Fruit fly (Drosophila melanogaster) whole organism: ENCODE results near the gene CG46509.
"Not testable (repeated sequence)": the region's sequence is repeated elsewhere in the genome, so short reads cannot be mapped to it uniquely, and the experiment has no call there.

Experiments
- Dll ChIP-seq: fragments of >200 bp; optimal IDR thresholded peaks from 2 replicates; lab custom pipeline; 2017
- EcR ChIP-seq, 2 experiments: fragments of >200 bp; optimal IDR thresholded peaks; 2 replicates each; lab custom pipeline; 2017; ENCODE audit warnings: missing biosample characterization in 2 of 2, missing genetic modification characterization in 2 of 2, missing genetic modification reagents in 2 of 2
- pan ChIP-seq: fragments of >200 bp; optimal IDR thresholded peaks from 2 replicates; lab custom pipeline; 2017
- psq ChIP-seq: fragments of >200 bp; optimal IDR thresholded peaks from 2 replicates; lab custom pipeline; 2017
- usp ChIP-seq: fragments of >200 bp; optimal IDR thresholded peaks from 2 replicates; lab custom pipeline; 2017; ENCODE audit warnings: missing biosample characterization, missing genetic modification characterization, mixed read lengths

CG46509 gene

dm6 chrX:22212028-22212427, 39.6 kb downstream of the CG46509 start, which contains the start of gene CG46516:
Gene CG46516 (plus strand): TSS chrX:22212328.
- not testable (repeated sequence) for TF ChIP-seq pan; usp (GFP tag; lab: Kevin White, UChicago); psq

- TF ChIP-seq psq; Dll (lab: Kevin White, UChicago); EcR (GFP tag; optimal IDR thresholded peaks at IDR 0.05; lab: Kevin White, UChicago): not testable (repeated sequence)
Observed at dm6 chrX:22217079-22217478, 44.6 kb downstream of the CG46509 start, which contains the start of gene CG46517. Gene CG46517 (plus strand): TSS chrX:22217379.
